Worm (Caenorhabditis elegans) whole organism, late embryonic: Measurements from ENCODE around the gene ife-2.

Experiments
- C08G9.2 ChIP-seq: sonication (generic microtip); optimal IDR thresholded peaks from 2 replicates; lab custom pipeline; 2016; ENCODE audit warnings: mild to moderate bottlenecking, missing genetic modification characterization, moderate library complexity, missing compliant biosample characterization
- K02D7.2 ChIP-seq: sonication (generic microtip); optimal IDR thresholded peaks from 2 replicates; lab custom pipeline; 2017; ENCODE audit warnings: mild to moderate bottlenecking, missing genetic modification characterization, missing compliant biosample characterization
- ahr-1 ChIP-seq: sonication (generic microtip); optimal IDR thresholded peaks from 2 replicates; lab custom pipeline; 2016; ENCODE audit warnings: missing genetic modification characterization, missing compliant biosample characterization
- ceh-31 ChIP-seq: sonication (generic microtip); optimal IDR thresholded peaks from 2 replicates; lab custom pipeline; 2016; ENCODE audit warnings: missing genetic modification characterization, missing compliant biosample characterization
- ceh-34 ChIP-seq: sonication (generic microtip); optimal IDR thresholded peaks from 2 replicates; lab custom pipeline; 2016; ENCODE audit warnings: mild to moderate bottlenecking, missing genetic modification characterization, missing compliant biosample characterization
- ceh-45 ChIP-seq: fragments of 200-800 bp; sonication (Bioruptor generic); IDR thresholded peaks from 2 replicates; pipeline ENCODE4 v1.3.6; 2022; ENCODE audit warnings: missing genetic modification reagents, missing genetic modification characterization, missing compliant biosample characterization
- ceh-48 ChIP-seq: sonication (generic microtip); optimal IDR thresholded peaks from 2 replicates; lab custom pipeline; 2016; ENCODE audit warnings: missing genetic modification characterization, inconsistent platforms, missing compliant biosample characterization
- ceh-6 ChIP-seq: fragments of 200-800 bp; sonication (Bioruptor generic); optimal IDR thresholded peaks from 2 replicates; lab custom pipeline; 2018; ENCODE audit warnings: mild to moderate bottlenecking, missing genetic modification characterization, missing compliant biosample characterization
- che-1 ChIP-seq: sonication (generic microtip); optimal IDR thresholded peaks from 2 replicates; lab custom pipeline; 2016; ENCODE audit warnings: mild to moderate bottlenecking, missing genetic modification characterization, missing compliant biosample characterization
- dmd-4 ChIP-seq: sonication (generic microtip); optimal IDR thresholded peaks from 2 replicates; lab custom pipeline; 2016; ENCODE audit warnings: borderline replicate concordance, missing genetic modification characterization, missing compliant biosample characterization
- elt-2 ChIP-seq: sonication (generic microtip); optimal IDR thresholded peaks from 2 replicates; lab custom pipeline; 2016; ENCODE audit warnings: missing genetic modification reagents, missing genetic modification characterization, missing compliant biosample characterization
- ets-4 ChIP-seq: sonication (generic microtip); optimal IDR thresholded peaks from 2 replicates; lab custom pipeline; 2016; ENCODE audit warnings: missing genetic modification characterization, missing compliant biosample characterization
- fax-1 ChIP-seq: sonication (generic microtip); optimal IDR thresholded peaks from 2 replicates; lab custom pipeline; 2016; ENCODE audit warnings: missing genotype, missing genetic modification characterization, missing compliant biosample characterization
- fkh-10 ChIP-seq: fragments of 150-350 bp; optimal IDR thresholded peaks from 2 replicates; lab custom pipeline; 2014; ENCODE audit warnings: missing biosample characterization, missing genetic modification reagents, missing genetic modification characterization
- gmeb-2 ChIP-seq: sonication (generic microtip); optimal IDR thresholded peaks from 2 replicates; lab custom pipeline; 2016; ENCODE audit warnings: missing genetic modification characterization, inconsistent platforms, missing compliant biosample characterization
- hlh-13 ChIP-seq: fragments of 200-800 bp; sonication (Bioruptor generic); optimal IDR thresholded peaks from 2 replicates; lab custom pipeline; 2018; ENCODE audit warnings: mild to moderate bottlenecking, missing genetic modification characterization, missing compliant biosample characterization
- hlh-30 ChIP-seq: sonication (generic microtip); optimal IDR thresholded peaks from 2 replicates; lab custom pipeline; 2017; ENCODE audit warnings: antibody characterized with exemption, missing genetic modification characterization, missing compliant biosample characterization; ENCODE audit not compliant: insufficient read depth
- hlh-6 ChIP-seq: sonication (generic microtip); optimal IDR thresholded peaks from 2 replicates; lab custom pipeline; 2016; ENCODE audit warnings: missing genotype, missing genetic modification characterization, missing compliant biosample characterization
- lim-6 ChIP-seq: sonication (generic microtip); optimal IDR thresholded peaks from 2 replicates; lab custom pipeline; 2016; ENCODE audit warnings: missing genetic modification characterization, missing compliant biosample characterization
- nfya-1 ChIP-seq: sonication (generic microtip); optimal IDR thresholded peaks from 2 replicates; lab custom pipeline; 2017; ENCODE audit warnings: missing genetic modification characterization, mild to moderate bottlenecking, missing compliant biosample characterization, antibody characterized with exemption, moderate library complexity
- nhr-11 ChIP-seq: fragments of 150-350 bp; optimal IDR thresholded peaks from 2 replicates; lab custom pipeline; 2014; ENCODE audit warnings: missing biosample characterization, missing genetic modification characterization
- npax-4 ChIP-seq: sonication (generic microtip); optimal IDR thresholded peaks from 2 replicates; lab custom pipeline; 2016; ENCODE audit warnings: missing genetic modification characterization, missing compliant biosample characterization
- pha-2 ChIP-seq: sonication (generic microtip); optimal IDR thresholded peaks from 2 replicates; lab custom pipeline; 2017; ENCODE audit warnings: mild to moderate bottlenecking, missing genetic modification characterization, missing compliant biosample characterization
- pros-1 ChIP-seq: fragments of 150-350 bp; optimal IDR thresholded peaks from 2 replicates; lab custom pipeline; 2014; ENCODE audit warnings: missing biosample characterization, missing genetic modification reagents, missing genetic modification characterization
- ref-2 ChIP-seq: sonication (generic microtip); optimal IDR thresholded peaks from 2 replicates; lab custom pipeline; 2016; ENCODE audit warnings: missing genetic modification characterization, missing compliant biosample characterization
- sdc-2 ChIP-seq: sonication (generic microtip); optimal IDR thresholded peaks from 2 replicates; lab custom pipeline; 2016; ENCODE audit warnings: missing genotype, missing genetic modification characterization, missing compliant biosample characterization
- sox-4 ChIP-seq: sonication (generic microtip); optimal IDR thresholded peaks from 2 replicates; lab custom pipeline; 2017; ENCODE audit warnings: mild to moderate bottlenecking, missing genetic modification characterization, inconsistent platforms, missing compliant biosample characterization
- tbx-2 ChIP-seq: sonication (generic microtip); optimal IDR thresholded peaks from 2 replicates; lab custom pipeline; 2016; ENCODE audit warnings: missing genetic modification characterization, missing compliant biosample characterization
- tbx-7 ChIP-seq: sonication (generic microtip); optimal IDR thresholded peaks from 2 replicates; lab custom pipeline; 2016; ENCODE audit warnings: missing genotype, missing genetic modification characterization, missing compliant biosample characterization
- ttx-3 ChIP-seq: sonication (generic microtip); optimal IDR thresholded peaks from 2 replicates; lab custom pipeline; 2016; ENCODE audit warnings: missing genetic modification reagents, missing genetic modification characterization, missing compliant biosample characterization
- unc-55 ChIP-seq: sonication (generic microtip); optimal IDR thresholded peaks from 2 replicates; lab custom pipeline; 2017; ENCODE audit warnings: missing biosample characterization, missing genetic modification reagents, missing genetic modification characterization
- unc-86 ChIP-seq: sonication (generic microtip); optimal IDR thresholded peaks from 2 replicates; lab custom pipeline; 2016; ENCODE audit warnings: missing genetic modification characterization, missing compliant biosample characterization

The ife-2 gene

ce11 chrX:382692-383091 is at the start of gene ife-2:
Gene ife-2 (minus strand): TSS chrX:382709.
- TF ChIP-seq ceh-48 (tag; lab: Kevin White, UChicago) (peak; percentile 58), sdc-2 (tag; lab: Kevin White, UChicago) (peak; percentile 36), tbx-2 (tag; lab: Kevin White, UChicago) (peak; percentile 41), tbx-7 (tag; lab: Kevin White, UChicago) (no peak), ceh-31 (tag; lab: Kevin White, UChicago) (peak; percentile 26), hlh-30 (tag; lab: Kevin White, UChicago) (peak; percentile 43), npax-4 (tag; lab: Kevin White, UChicago) (no peak), nfya-1 (tag; lab: Kevin White, UChicago) (peak; percentile 95)
- TF ChIP-seq, all 69 proteins: peak for 6

ce11 chrX:431596-431995 is 49.1 kb upstream of the ife-2 start:
- TF ChIP-seq nfya-1 (tag; lab: Kevin White, UChicago) (peak; percentile 54), che-1 (tag; lab: Kevin White, UChicago) (no peak), ahr-1 (tag; lab: Kevin White, UChicago) (no peak)
- TF ChIP-seq, all 69 proteins: peak for 1

DNA sequence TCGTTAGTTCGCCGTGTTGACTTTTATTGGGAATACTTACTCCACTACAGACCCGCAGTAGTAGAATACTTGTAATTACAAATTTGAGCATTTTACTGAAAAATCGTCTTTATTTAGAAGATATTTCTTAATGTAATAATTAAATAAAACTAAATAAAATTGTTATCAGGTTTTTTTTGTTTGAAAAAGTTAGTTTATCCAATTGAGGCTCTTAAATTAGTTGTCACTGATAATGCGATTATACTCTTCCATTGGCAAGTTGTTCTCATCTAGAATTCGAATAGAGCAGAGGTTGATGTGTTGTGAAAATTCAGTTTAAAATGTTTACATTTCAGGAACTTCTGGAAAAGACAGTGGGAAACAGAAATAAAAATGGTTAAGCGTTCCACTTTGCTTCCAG is 43.0 kb upstream of the ife-2 start, which contains the start of gene ZK1193.2:
ZK1193.2 (minus strand) TSS at position 101 of the 400 bp plus-strand sequence.
- TF ChIP-seq ttx-3 (tag; lab: Kevin White, UChicago) (no peak), fax-1 (tag; lab: Kevin White, UChicago) (no peak), ceh-45 (GFP tag; lab: Robert Waterston, UW) (no peak), unc-86 (tag; lab: Kevin White, UChicago) (no peak), gmeb-2 (no peak), pros-1 (tag; lab: Kevin White, UChicago) (no peak), fkh-10 (GFP tag; lab: Kevin White, UChicago) (no peak), unc-55 (GFP tag; lab: Kevin White, UChicago) (no peak), hlh-6 (tag; lab: Kevin White, UChicago) (no peak)

DNA sequence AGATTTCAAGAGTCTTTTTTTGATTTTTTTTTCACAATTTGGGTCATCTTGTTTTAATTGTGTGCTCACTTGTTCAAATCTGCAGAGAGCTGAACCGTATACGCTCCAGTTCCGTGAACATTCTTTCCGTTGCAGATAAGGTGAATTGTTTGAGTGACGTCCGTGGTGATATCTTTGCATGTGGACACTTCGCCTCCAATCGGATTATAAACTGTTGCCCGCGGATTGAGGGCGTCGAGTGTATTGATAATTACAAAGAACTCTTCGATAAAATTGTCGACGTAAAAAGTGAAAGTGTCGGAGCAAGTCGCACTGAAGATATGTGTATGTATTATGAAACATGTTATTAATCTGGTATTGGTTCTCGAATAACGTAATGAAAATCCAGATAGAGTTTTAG is 41.2 kb upstream of the ife-2 start:
- TF ChIP-seq ref-2 (tag; lab: Kevin White, UChicago) (no peak), sox-4 (no peak), hlh-6 (tag; lab: Kevin White, UChicago) (no peak), nhr-11 (tag; lab: Kevin White, UChicago) (no peak), K02D7.2 (tag; lab: Kevin White, UChicago) (no peak), ceh-34 (tag; lab: Kevin White, UChicago) (no peak), ets-4 (tag; lab: Kevin White, UChicago) (no peak), lim-6 (tag; lab: Kevin White, UChicago) (no peak), elt-2 (tag; lab: Kevin White, UChicago) (no peak), tbx-2 (tag; lab: Kevin White, UChicago) (no peak), ahr-1 (tag; lab: Kevin White, UChicago) (no peak), hlh-13 (GFP tag; lab: Kevin White, UChicago) (no peak), dmd-4 (tag; lab: Kevin White, UChicago) (no peak)
- TF ChIP-seq, all 69 proteins: peak for 0

DNA sequence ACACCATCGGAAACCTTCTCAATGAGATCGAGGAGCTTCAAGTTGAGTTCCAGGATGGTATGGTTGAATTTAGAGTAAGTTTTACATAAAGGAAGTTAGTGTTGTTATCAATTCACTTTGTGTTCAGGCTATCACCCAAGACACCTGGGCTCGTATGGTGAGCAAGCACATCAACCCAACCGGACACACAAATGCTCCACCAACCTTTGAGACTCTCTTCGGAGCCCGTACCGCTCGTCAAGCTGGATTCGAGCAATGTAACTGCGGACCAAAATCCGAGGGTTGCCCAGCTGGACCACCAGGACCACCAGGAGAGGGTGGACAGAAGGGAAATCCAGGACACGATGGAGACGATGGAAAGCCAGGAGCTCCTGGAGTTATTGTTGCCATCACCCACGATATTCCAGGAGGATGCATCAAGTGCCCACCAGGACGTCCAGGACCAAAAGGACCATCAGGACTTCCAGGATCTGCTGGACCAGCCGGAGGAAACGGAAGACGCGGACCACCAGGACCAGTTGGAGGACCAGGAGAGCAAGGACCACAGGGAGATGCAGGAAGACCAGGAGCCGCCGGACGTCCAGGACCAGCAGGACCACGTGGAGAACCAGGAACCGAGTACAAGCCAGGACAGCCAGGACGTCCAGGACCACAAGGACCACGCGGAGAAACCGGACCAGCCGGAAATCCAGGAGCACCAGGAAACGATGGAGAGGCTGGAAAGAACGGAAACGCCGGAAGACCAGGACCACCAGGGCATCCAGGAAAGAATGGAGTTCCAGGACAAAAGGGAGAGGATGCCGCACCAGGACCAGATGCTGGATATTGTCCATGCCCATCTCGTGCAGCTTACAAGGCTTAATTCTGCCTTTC is 39.5 kb upstream of the ife-2 start:
- TF ChIP-seq pha-2 (no peak), C08G9.2 (peak; percentile 15), ceh-6 (no peak), tbx-2 (tag; lab: Kevin White, UChicago) (no peak), hlh-6 (tag; lab: Kevin White, UChicago) (peak; percentile 5)
